Fruit fly (Drosophila melanogaster): ENCODE data around the gene Send2.

Gene Send2

DNA sequence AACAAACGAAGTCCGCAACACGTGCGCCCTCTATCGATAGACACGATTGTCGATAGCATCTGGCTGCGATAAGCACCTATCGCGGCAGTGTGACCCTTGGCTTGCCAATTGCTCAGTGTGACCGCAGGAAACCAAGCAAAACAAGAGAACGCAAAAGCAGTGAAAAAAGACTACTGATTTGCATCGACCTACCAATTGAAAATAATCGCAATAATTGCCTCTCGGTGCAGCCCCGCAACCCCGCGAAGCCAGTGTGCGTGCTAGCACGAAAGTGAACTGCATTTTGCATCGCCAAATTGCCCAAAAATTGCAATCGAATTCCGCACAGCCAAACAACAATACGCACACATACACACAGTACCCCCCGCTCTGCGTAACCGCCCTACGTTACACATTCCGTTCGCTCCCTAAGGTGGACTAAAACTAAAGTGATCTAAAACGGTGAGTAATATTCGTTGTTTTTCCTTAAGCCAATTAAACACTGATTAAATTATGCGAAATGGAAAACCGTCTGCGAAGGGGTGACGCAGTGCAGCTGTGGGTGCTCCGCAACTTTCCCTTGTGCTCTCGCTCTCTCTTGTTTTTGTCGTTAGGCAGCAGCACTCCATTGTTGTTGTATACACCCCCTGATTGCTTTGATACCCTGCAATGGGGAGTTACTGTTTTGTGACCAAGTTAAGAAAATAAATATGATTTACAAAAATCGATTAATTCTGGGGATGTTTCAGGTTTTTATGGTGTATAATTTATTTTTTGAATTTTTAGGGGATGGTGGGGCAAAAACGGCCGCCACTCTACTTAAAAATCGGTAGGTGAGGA lies 8.8 kb upstream of the Send2 start, which contains the start of gene Rab14:
TSS of gene Rab14 (plus strand) at position 113 of the 819 bp plus-strand sequence.
- TF ChIP-seq insv (optimal IDR thresholded peaks at IDR 0.05), result no peak
- TF ChIP-seq ttk (optimal IDR thresholded peaks at IDR 0.05), result no peak
- no peak for TF ChIP-seq Sin3A (optimal IDR thresholded peaks at IDR 0.05)
- TF ChIP-seq h (optimal IDR thresholded peaks at IDR 0.05), result no peak
- no peak for TF ChIP-seq psq (optimal IDR thresholded peaks at IDR 0.05)
- TF ChIP-seq Myc (optimal IDR thresholded peaks at IDR 0.05), result no peak

DNA sequence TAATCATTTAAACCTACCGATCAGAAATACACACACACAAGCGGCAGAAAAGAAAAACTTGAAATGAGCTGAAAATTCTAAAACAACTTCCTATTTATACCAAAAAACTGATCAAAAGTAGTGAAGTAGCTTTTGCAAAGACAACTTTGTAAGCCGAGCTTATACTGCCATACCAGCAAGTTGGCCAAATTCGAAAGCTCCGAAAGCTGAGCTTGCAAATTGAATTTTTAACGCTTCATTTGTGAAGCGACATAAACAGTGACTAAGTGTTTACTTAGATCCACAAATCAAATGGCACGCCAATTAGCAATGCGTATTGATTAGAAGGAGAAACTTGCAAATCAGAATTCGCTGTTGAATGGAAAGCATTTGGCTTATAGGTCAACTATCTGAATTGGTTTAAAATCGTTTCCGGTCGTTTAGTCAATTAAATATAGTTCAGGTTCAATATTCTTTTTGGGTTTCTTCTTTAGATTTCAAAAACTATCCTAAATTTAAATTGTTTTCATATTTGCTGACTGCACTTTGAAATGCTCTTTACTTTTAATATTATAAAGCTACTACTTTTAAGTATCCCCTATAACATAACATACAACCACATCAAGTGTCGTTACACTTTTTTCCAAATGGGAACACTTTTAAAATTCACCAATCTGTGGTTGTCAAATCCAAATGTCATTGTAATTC lies 5.1 kb upstream of the Send2 start, which contains the start of gene CG43052:
TSS of gene CG43052 (plus strand) at position 637 of the 687 bp plus-strand sequence.
- TF ChIP-seq Myc (optimal IDR thresholded peaks at IDR 0.05) (no peak), psq (optimal IDR thresholded peaks at IDR 0.05) (no peak), Sin3A (optimal IDR thresholded peaks at IDR 0.05) (no peak), insv (optimal IDR thresholded peaks at IDR 0.05) (no peak), h (optimal IDR thresholded peaks at IDR 0.05) (no peak), ttk (optimal IDR thresholded peaks at IDR 0.05) (no peak)

DNA sequence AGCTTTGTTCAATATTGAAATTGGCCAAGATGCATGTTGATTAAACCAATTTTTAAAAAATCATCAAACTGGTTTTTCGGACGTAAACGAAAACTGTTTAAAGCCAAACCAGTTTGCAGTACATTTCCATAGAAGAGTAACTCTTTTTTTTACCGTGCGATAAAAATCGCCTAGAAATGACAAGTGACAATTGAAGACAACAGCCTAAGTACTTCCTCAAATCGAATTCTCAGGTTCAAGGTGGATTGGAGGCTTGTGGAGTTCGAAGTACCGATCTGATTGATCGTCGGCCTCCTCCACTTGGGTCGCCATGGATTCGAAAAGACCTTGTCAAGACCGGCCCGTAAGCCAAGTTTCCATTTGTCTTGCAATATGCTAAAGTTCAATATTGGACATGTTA lies 4.1 kb upstream of the Send2 start:
- TF ChIP-seq insv (optimal IDR thresholded peaks at IDR 0.05) (no peak), ttk (optimal IDR thresholded peaks at IDR 0.05) (no peak), Myc (optimal IDR thresholded peaks at IDR 0.05) (no peak), h (optimal IDR thresholded peaks at IDR 0.05) (no peak), psq (optimal IDR thresholded peaks at IDR 0.05) (no peak), Sin3A (optimal IDR thresholded peaks at IDR 0.05) (no peak)

DNA sequence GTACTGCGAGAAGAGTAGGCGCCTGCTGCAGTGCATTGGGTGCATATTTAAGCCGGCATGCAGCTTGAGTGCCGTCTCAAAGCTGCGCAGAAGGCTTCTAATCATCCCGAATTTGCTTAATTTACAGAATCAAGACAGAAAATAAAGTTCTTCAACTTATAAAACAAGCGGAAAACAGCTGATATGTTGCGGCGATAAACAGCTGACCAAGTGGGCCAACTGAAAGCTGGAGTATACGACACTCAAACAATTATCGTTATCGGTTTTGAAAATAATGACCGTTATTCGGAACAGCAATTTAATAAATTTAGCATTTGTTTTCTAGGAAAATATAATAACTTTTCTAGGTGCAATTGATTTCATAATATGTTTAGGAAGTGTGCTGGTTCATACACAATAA lies 2.1 kb upstream of the Send2 start, which contains the start of gene mTTF:
TSS of gene mTTF (minus strand) at position 189 of the 400 bp plus-strand sequence.
- TF ChIP-seq ttk (optimal IDR thresholded peaks at IDR 0.05) (no peak), h (optimal IDR thresholded peaks at IDR 0.05) (no peak), Sin3A (optimal IDR thresholded peaks at IDR 0.05) (no peak), Myc (optimal IDR thresholded peaks at IDR 0.05) (no peak), psq (optimal IDR thresholded peaks at IDR 0.05) (no peak), insv (optimal IDR thresholded peaks at IDR 0.05) (no peak)

DNA sequence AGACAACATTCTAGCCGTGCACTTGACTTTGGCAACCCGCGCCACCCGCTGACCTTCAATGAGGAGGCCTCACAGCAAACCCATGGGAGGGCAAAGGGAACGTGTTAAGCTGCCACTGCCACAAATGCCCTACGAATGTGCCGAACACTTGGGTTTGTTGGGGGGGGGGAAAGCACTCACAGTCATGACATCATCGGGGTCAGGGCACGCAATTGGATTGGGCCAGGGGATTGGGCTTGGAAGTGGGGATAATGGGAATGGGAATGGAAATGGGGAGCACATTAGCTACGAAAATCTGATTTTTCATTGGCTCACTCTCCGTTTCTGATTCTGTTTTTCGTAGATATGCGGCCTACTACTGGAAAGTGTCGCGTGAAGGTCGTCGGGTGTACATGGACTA lies 5.5 kb downstream of the Send2 start:
- TF ChIP-seq psq (optimal IDR thresholded peaks at IDR 0.05) (no peak), Sin3A (optimal IDR thresholded peaks at IDR 0.05) (no peak), ttk (optimal IDR thresholded peaks at IDR 0.05) (no peak)

DNA sequence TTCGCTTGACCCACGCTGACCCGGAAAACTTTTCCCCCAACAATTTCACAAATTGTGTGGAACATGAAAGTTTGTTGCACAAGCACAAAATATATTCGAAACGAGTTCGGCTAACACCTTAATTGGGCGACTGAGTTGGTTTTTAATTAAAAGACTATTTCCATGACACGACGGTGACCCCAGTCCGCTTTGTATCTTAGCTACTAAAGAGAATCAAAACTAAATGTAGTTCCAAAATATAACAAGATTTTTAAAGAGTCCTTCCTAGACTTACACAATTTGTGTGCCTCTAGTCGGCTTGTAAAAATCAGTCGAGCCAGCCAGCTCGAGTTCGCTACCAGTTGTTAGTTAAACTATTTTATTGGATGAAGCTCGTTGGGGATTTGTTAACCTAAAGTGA lies 8.5 kb downstream of the Send2 start, which contains the start of gene CG15286:
TSS of gene CG15286 (plus strand) at position 301 of the 400 bp plus-strand sequence.
- TF ChIP-seq insv (optimal IDR thresholded peaks at IDR 0.05), result no peak
- TF ChIP-seq Sin3A (optimal IDR thresholded peaks at IDR 0.05), result no peak
- no peak for TF ChIP-seq ttk (optimal IDR thresholded peaks at IDR 0.05)
- TF ChIP-seq h (optimal IDR thresholded peaks at IDR 0.05), result no peak
- TF ChIP-seq Myc (optimal IDR thresholded peaks at IDR 0.05), result no peak
- TF ChIP-seq psq (optimal IDR thresholded peaks at IDR 0.05), result no peak

DNA sequence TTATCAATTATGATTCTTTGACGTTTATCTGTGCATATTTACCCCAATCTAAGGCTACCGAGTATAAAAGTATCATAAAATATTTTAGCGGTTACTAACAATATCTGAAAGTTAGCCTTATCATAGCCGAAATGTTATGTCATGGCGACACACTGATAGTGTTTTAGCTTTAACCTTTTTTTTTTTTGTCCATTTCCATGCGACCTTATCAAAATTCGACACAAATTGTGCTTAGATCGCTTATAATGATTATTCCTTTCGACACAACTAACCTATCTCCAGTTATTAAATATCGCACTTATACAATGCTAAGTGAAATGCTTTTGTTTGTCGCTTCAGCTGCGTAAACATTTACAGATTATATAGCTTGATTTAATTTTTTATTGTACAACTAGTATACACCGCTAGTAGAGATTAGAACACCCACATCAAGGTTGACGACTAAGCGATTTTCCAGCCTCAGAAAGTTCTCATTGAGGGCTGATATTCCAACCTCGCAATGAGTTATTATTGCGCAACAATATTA lies 10.1 kb downstream of the Send2 start:
- TF ChIP-seq insv (optimal IDR thresholded peaks at IDR 0.05) (no peak), Myc (optimal IDR thresholded peaks at IDR 0.05) (no peak), ttk (optimal IDR thresholded peaks at IDR 0.05) (no peak), Sin3A (optimal IDR thresholded peaks at IDR 0.05) (no peak), psq (optimal IDR thresholded peaks at IDR 0.05) (no peak), h (optimal IDR thresholded peaks at IDR 0.05) (no peak)

DNA sequence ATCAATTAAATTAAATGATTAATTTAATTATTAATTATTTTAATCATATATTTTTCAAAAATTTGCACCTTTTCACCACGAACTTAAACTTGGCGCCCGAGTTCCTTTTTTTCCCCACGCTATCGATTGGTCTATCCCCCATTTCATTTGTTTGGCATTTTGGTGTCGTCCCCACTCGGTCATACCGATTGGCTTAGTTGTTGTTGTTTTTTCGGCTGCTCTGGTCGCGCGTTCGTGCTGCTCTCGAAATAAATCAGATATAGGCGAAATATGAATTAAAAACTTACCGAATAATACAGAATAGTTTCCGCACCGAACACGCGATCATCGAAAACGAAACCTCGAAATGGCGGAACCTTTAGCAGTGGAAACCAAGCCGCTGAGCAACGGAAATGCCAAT lies 12.5 kb downstream of the Send2 start, which contains the start of gene CG33090:
TSS of gene CG33090 (plus strand) at position 194 of the 400 bp plus-strand sequence.
- TF ChIP-seq ttk (optimal IDR thresholded peaks at IDR 0.05), result no peak
- no peak for TF ChIP-seq insv (optimal IDR thresholded peaks at IDR 0.05)
- TF ChIP-seq Sin3A (optimal IDR thresholded peaks at IDR 0.05), result no peak
- no peak for TF ChIP-seq h (optimal IDR thresholded peaks at IDR 0.05)
- no peak for TF ChIP-seq psq (optimal IDR thresholded peaks at IDR 0.05)
- TF ChIP-seq Myc (optimal IDR thresholded peaks at IDR 0.05), result no peak

DNA sequence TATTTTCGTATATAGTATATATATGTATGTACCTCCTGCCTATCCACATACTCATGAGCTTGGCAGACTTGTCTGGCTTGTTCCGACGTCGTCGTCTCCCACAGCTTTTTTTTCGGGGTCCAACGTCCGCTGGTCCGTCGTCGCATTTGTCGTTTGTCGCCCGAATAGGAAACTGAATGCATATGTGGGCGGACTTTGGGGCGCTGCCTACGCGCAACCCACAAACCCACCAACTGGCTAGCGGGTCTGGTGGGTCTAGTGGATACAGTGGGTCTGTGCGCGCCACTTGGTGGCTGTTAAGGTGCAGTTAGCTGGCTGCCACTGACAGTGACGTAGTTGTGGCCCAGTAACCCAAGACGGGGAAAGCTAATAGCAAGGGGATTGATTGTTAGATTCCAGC lies 27.5 kb downstream of the Send2 start:
- TF ChIP-seq ttk (optimal IDR thresholded peaks at IDR 0.05) (no peak), h (optimal IDR thresholded peaks at IDR 0.05) (no peak), Myc (optimal IDR thresholded peaks at IDR 0.05) (no peak), psq (optimal IDR thresholded peaks at IDR 0.05) (no peak), Sin3A (optimal IDR thresholded peaks at IDR 0.05) (no peak), insv (optimal IDR thresholded peaks at IDR 0.05) (no peak)

DNA sequence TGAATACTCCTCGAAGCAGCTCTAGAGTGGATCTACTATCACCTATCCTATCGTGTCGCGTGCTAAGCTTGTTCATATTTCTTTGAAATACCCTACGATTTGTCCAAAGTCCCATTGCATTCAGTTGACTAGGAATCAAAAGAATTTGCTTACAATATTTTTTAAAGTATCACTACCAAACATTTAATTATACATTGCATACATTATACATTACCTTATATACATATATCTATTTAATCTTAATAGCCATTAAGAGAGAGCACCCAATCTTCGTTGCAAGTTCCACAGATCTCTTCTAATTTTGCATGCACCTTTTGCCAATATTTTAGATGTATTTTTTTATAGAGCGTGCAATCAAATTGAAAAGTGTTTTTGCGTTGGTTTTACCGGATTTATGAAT lies 27.9 kb downstream of the Send2 start:
- TF ChIP-seq h (optimal IDR thresholded peaks at IDR 0.05) (no peak), Sin3A (optimal IDR thresholded peaks at IDR 0.05) (no peak)

DNA sequence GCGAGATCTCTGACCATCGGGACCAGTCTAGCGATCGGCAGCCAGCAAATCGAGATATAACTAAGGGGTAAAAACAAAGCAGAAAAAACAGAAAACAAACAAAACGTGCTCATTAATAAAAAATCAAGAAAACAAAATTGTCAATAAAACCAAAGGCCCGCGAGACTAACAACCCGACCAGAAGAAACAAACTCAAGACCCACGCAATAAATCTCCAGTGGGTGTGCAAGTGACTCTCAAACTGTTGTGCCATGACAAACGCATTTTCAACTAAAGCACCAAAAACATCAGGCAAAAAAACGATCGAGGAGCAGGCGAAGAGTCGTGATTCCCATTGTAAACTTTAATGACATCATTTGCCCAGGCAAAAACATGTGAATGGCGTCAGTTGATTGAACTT lies 28.5 kb downstream of the Send2 start:
- no peak for TF ChIP-seq ttk (optimal IDR thresholded peaks at IDR 0.05)
- TF ChIP-seq Myc (optimal IDR thresholded peaks at IDR 0.05), result no peak
- no peak for TF ChIP-seq h (optimal IDR thresholded peaks at IDR 0.05)
- no peak for TF ChIP-seq insv (optimal IDR thresholded peaks at IDR 0.05)
- no peak for TF ChIP-seq psq (optimal IDR thresholded peaks at IDR 0.05)
- TF ChIP-seq Sin3A (optimal IDR thresholded peaks at IDR 0.05), result no peak

DNA sequence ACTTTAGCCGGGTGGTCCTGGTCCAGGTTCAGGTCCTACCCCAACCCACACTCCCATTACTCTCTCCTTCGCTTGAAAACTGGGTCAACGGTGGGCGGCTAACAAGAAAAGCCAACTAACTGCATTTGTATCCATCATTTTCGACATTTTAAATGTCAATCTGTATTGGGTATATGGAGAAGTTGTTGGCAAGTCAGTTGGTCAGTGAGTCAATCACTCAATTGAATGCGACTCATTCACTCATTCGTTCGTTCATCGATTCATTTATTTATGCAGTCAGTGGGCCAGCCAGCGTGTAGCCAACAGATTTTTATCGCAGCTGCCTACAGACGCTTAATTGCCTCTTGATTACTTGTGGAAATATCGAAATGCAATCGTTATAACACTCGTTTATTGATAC lies 29.8 kb downstream of the Send2 start:
- TF ChIP-seq psq (optimal IDR thresholded peaks at IDR 0.05), result no peak
- no peak for TF ChIP-seq Sin3A (optimal IDR thresholded peaks at IDR 0.05)
- TF ChIP-seq insv (optimal IDR thresholded peaks at IDR 0.05), result no peak
- TF ChIP-seq Myc (optimal IDR thresholded peaks at IDR 0.05), result no peak
- no peak for TF ChIP-seq h (optimal IDR thresholded peaks at IDR 0.05)

All from Kc167 (cell line).